Worm (Caenorhabditis elegans) whole organism, L2 larva: Measurements from ENCODE around the gene C05G5.3.

ENCODE experiments used
- C34F6.9 ChIP-seq: fragments of 150-350 bp; optimal IDR thresholded peaks from 2 replicates; lab custom pipeline; 2014; ENCODE audit warnings: missing biosample characterization, missing genetic modification characterization
- F13H6.1 ChIP-seq: sonication (generic microtip); optimal IDR thresholded peaks from 2 replicates; lab custom pipeline; 2016; ENCODE audit warnings: missing genetic modification characterization, missing compliant biosample characterization
- R02D3.7 ChIP-seq: fragments of 150-350 bp; optimal IDR thresholded peaks from 2 replicates; lab custom pipeline; 2014; ENCODE audit warnings: missing biosample characterization, missing genetic modification characterization
- Y55F3AM.14 ChIP-seq: fragments of 200-800 bp; sonication (Bioruptor generic); optimal IDR thresholded peaks from 2 replicates; lab custom pipeline; 2018; ENCODE audit warnings: mild to moderate bottlenecking, missing genetic modification characterization, missing compliant biosample characterization
- ZK546.5 ChIP-seq: sonication (generic microtip); optimal IDR thresholded peaks from 2 replicates; lab custom pipeline; 2017; ENCODE audit warnings: missing biosample characterization, missing genetic modification characterization
- alr-1 ChIP-seq: fragments of 150-350 bp; optimal IDR thresholded peaks from 2 replicates; lab custom pipeline; 2014; ENCODE audit warnings: missing biosample characterization, missing genetic modification characterization
- aly-2 ChIP-seq: fragments of 150-350 bp; optimal IDR thresholded peaks from 2 replicates; lab custom pipeline; 2014; ENCODE audit warnings: missing biosample characterization, missing genetic modification characterization
- ama-1 ChIP-seq: fragments of 150-350 bp; optimal IDR thresholded peaks from 2 replicates; lab custom pipeline; 2018; ENCODE audit warnings: inconsistent platforms
- blmp-1 ChIP-seq: sonication (generic microtip); optimal IDR thresholded peaks from 2 replicates; lab custom pipeline; 2017; ENCODE audit warnings: missing genetic modification characterization, mild to moderate bottlenecking, missing compliant biosample characterization, antibody characterized with exemption, moderate library complexity; ENCODE audit not compliant: insufficient read depth
- ceh-16 ChIP-seq: fragments of 150-350 bp; optimal IDR thresholded peaks from 2 replicates; lab custom pipeline; 2014; ENCODE audit warnings: missing biosample characterization, missing genetic modification characterization
- ceh-82 ChIP-seq: fragments of 150-350 bp; optimal IDR thresholded peaks from 2 replicates; lab custom pipeline; 2014; ENCODE audit warnings: missing biosample characterization, missing genetic modification characterization
- crh-2 ChIP-seq: sonication (generic microtip); optimal IDR thresholded peaks from 2 replicates; lab custom pipeline; 2017; ENCODE audit warnings: missing biosample characterization, missing genetic modification characterization
- dmd-4 ChIP-seq: sonication (generic microtip); optimal IDR thresholded peaks from 2 replicates; lab custom pipeline; 2017; ENCODE audit warnings: missing biosample characterization, missing genetic modification characterization
- egl-27 ChIP-seq: sonication (generic microtip); optimal IDR thresholded peaks from 3 replicates; lab custom pipeline; 2017; ENCODE audit warnings: missing biosample characterization, missing genetic modification reagents, missing genetic modification characterization
- elt-1 ChIP-seq: fragments of 150-350 bp; optimal IDR thresholded peaks from 2 replicates; lab custom pipeline; 2014; ENCODE audit warnings: missing biosample characterization, missing genetic modification characterization
- elt-3 ChIP-seq: sonication (generic microtip); optimal IDR thresholded peaks from 2 replicates; lab custom pipeline; 2017; ENCODE audit warnings: missing biosample characterization, missing genetic modification characterization
- fos-1 ChIP-seq: fragments of 150-350 bp; optimal IDR thresholded peaks from 2 replicates; lab custom pipeline; 2014; ENCODE audit warnings: missing biosample characterization, missing genetic modification characterization
- gmeb-1 ChIP-seq: fragments of 150-350 bp; optimal IDR thresholded peaks from 2 replicates; lab custom pipeline; 2014; ENCODE audit warnings: missing biosample characterization, missing genetic modification characterization
- lin-11 ChIP-seq: fragments of 150-350 bp; sonication (generic microtip); optimal IDR thresholded peaks from 2 replicates; lab custom pipeline; 2014; ENCODE audit warnings: missing biosample characterization, missing genetic modification characterization, inconsistent platforms, mixed read lengths
- lin-13 ChIP-seq: fragments of 150-350 bp; optimal IDR thresholded peaks from 2 replicates; lab custom pipeline; 2014; ENCODE audit warnings: missing biosample characterization, missing genetic modification reagents, missing genetic modification characterization
- lin-39 ChIP-seq: fragments of 150-350 bp; optimal IDR thresholded peaks from 2 replicates; lab custom pipeline; 2014; ENCODE audit warnings: missing biosample characterization, missing genetic modification reagents, missing genetic modification characterization
- lsy-2 ChIP-seq, 2 experiments: fragments of 150-350 bp in 1 of 2; sonication (generic microtip) in 1 of 2; optimal IDR thresholded peaks; 2 replicates each; lab custom pipeline; 2014 to 2017; ENCODE audit warnings: missing biosample characterization in 2 of 2, missing genetic modification characterization in 2 of 2
- mab-5 ChIP-seq: fragments of 150-350 bp; optimal IDR thresholded peaks from 2 replicates; lab custom pipeline; 2014; ENCODE audit warnings: missing biosample characterization, missing genetic modification characterization
- mbf-1 ChIP-seq: sonication (generic microtip); optimal IDR thresholded peaks from 2 replicates; lab custom pipeline; 2017; ENCODE audit warnings: missing biosample characterization, missing genetic modification characterization
- mdl-1 ChIP-seq, 2 experiments: fragments of 150-350 bp in 1 of 2; sonication (generic microtip) in 1 of 2; optimal IDR thresholded peaks; 2 replicates each; lab custom pipeline; 2017; ENCODE audit warnings: missing biosample characterization in 2 of 2, missing genetic modification characterization in 2 of 2
- nhr-10 ChIP-seq: sonication (generic microtip); optimal IDR thresholded peaks from 2 replicates; lab custom pipeline; 2017; ENCODE audit warnings: missing biosample characterization, missing genetic modification characterization
- nhr-11 ChIP-seq: fragments of 150-350 bp; optimal IDR thresholded peaks from 2 replicates; lab custom pipeline; 2014; ENCODE audit warnings: missing biosample characterization, missing genetic modification characterization
- nhr-12 ChIP-seq: fragments of 150-350 bp; optimal IDR thresholded peaks from 2 replicates; lab custom pipeline; 2014; ENCODE audit warnings: missing biosample characterization, missing genetic modification characterization
- nhr-129 ChIP-seq: fragments of 150-350 bp; optimal IDR thresholded peaks from 2 replicates; lab custom pipeline; 2014; ENCODE audit warnings: missing biosample characterization, missing genetic modification characterization
- nhr-21 ChIP-seq: fragments of 150-350 bp; optimal IDR thresholded peaks from 2 replicates; lab custom pipeline; 2014; ENCODE audit warnings: missing biosample characterization, missing genetic modification characterization
- nhr-23 ChIP-seq: fragments of 150-350 bp; optimal IDR thresholded peaks from 2 replicates; lab custom pipeline; 2014; ENCODE audit warnings: missing biosample characterization, missing genetic modification reagents, missing genetic modification characterization
- nhr-237 ChIP-seq: fragments of 150-350 bp; optimal IDR thresholded peaks from 2 replicates; lab custom pipeline; 2014; ENCODE audit warnings: missing biosample characterization, missing genetic modification characterization
- nhr-25 ChIP-seq: fragments of 150-350 bp; sonication (generic microtip); optimal IDR thresholded peaks from 3 replicates; lab custom pipeline; 2014; ENCODE audit warnings: missing biosample characterization, missing genetic modification characterization
- nhr-6 ChIP-seq: fragments of 150-350 bp; optimal IDR thresholded peaks from 2 replicates; lab custom pipeline; 2014; ENCODE audit warnings: missing biosample characterization, missing genetic modification characterization
- nhr-77 ChIP-seq: fragments of 150-350 bp; optimal IDR thresholded peaks from 2 replicates; lab custom pipeline; 2014; ENCODE audit warnings: missing biosample characterization, missing genetic modification characterization
- peb-1 ChIP-seq: fragments of 150-350 bp; optimal IDR thresholded peaks from 2 replicates; lab custom pipeline; 2014; ENCODE audit warnings: missing biosample characterization, missing genetic modification characterization
- sem-4 ChIP-seq: fragments of 150-350 bp; optimal IDR thresholded peaks from 2 replicates; lab custom pipeline; 2014; ENCODE audit warnings: missing biosample characterization, missing genetic modification reagents, missing genetic modification characterization
- skn-1 ChIP-seq: sonication (generic microtip); optimal IDR thresholded peaks from 2 replicates; lab custom pipeline; 2017; ENCODE audit warnings: missing biosample characterization, missing genetic modification characterization
- sma-3 ChIP-seq: sonication (generic microtip); optimal IDR thresholded peaks from 2 replicates; lab custom pipeline; 2016; ENCODE audit warnings: missing genetic modification reagents, missing genetic modification characterization, missing compliant biosample characterization
- sma-9 ChIP-seq, 2 experiments: fragments of 150-350 bp in 1 of 2; sonication (generic microtip) in 1 of 2; optimal IDR thresholded peaks; 2 replicates each; lab custom pipeline; 2014 to 2016; ENCODE audit warnings: missing genetic modification characterization in 2 of 2, mild to moderate bottlenecking in 1 of 2, missing biosample characterization in 1 of 2, missing compliant biosample characterization in 1 of 2, missing genetic modification reagents in 1 of 2, moderate library complexity in 1 of 2
- snpc-4 ChIP-seq: fragments of 150-350 bp; optimal IDR thresholded peaks from 2 replicates; lab custom pipeline; 2014; ENCODE audit warnings: missing biosample characterization, missing genetic modification characterization
- unc-39 ChIP-seq: fragments of 150-350 bp; optimal IDR thresholded peaks from 2 replicates; lab custom pipeline; 2014; ENCODE audit warnings: missing biosample characterization, missing genetic modification characterization
- unc-55 ChIP-seq: fragments of 150-350 bp; sonication (generic microtip); optimal IDR thresholded peaks from 3 replicates; lab custom pipeline; 2014; ENCODE audit warnings: missing biosample characterization, missing genetic modification reagents, missing genetic modification characterization
- unc-62 ChIP-seq: fragments of 150-350 bp; optimal IDR thresholded peaks from 2 replicates; lab custom pipeline; 2014; ENCODE audit warnings: missing biosample characterization, missing genetic modification reagents, missing genetic modification characterization
- zag-1 ChIP-seq: fragments of 150-350 bp; optimal IDR thresholded peaks from 2 replicates; lab custom pipeline; 2014; ENCODE audit warnings: missing biosample characterization, missing genetic modification characterization
- ztf-1 ChIP-seq: fragments of 200-800 bp; sonication (Bioruptor generic); conservative IDR thresholded peaks from 2 replicates; pipeline ENCODE4 v1.3.6; 2022; ENCODE audit warnings: missing genetic modification characterization, missing compliant biosample characterization
- ztf-11 ChIP-seq: sonication (generic microtip); optimal IDR thresholded peaks from 2 replicates; lab custom pipeline; 2017; ENCODE audit warnings: missing biosample characterization, missing genetic modification characterization
- ztf-4 ChIP-seq: fragments of 150-350 bp; optimal IDR thresholded peaks from 2 replicates; lab custom pipeline; 2014; ENCODE audit warnings: missing biosample characterization, missing genetic modification characterization

Gene C05G5.3

DNA sequence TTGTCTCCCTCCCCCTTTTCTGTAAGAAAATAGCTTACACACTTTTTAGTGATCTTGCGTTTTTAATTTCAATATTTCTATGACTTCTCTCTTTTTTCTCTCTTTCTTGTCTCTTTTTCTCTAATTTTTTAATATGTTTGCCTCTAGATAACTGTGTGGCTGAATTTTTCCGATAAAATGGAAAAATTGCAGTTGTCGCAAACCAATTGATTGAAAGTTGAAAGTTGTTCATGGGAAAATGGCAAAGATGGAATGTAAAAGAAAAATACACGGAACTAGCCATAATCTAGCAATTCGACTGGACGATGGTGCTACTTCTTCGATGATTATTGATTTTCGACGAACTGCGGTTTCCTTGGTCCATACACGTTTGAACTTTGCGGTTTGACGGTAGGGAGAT is 4.0 kb upstream of the C05G5.3 start:
- TF ChIP-seq fos-1 (tag; lab: Kevin White, UChicago) (peak; percentile 21), C34F6.9 (tag; lab: Kevin White, UChicago) (no peak)
- TF ChIP-seq, all 48 proteins: peak for 1

DNA sequence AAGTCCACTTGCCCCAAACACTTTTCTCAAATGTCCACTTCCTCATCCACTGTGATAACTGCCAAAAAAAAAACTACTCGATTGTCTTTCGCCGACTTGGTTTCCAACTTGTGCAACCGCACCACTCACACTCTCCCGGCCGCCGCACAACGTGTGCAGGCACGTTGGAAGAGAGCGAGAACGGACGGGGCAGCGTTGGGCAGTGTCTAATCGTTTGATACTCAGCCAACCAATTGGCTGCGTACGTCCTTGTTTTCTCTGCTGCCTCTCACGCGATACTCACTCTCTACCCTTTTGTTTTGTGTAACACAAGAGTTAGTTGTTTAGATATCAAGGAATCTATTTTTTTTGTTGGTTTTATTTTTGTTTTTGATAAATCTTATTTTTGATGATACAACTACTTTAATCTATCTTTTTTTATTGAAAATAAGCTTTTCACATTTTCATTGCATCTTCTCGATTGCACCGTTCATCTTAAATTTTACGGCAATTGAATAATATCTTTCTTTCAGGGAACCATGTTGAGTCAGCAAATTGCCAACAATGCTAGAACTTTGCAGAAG is 1.8 kb upstream of the C05G5.3 start, which contains the start of gene sucl-1:
Gene sucl-1 (plus strand): TSS at position 513 of the 563 bp plus-strand sequence.
- TF ChIP-seq lin-11 (tag; lab: Kevin White, UChicago) (peak; percentile 64), nhr-12 (tag; lab: Kevin White, UChicago) (no peak), nhr-23 (no peak), blmp-1 (no peak), ztf-11 (tag; lab: Kevin White, UChicago) (no peak), Y55F3AM.14 (GFP tag; lab: Kevin White, UChicago) (peak; percentile 68), lin-13 (peak; percentile 71), unc-62 (GFP tag; lab: Kevin White, UChicago) (no peak), crh-2 (tag; lab: Kevin White, UChicago) (peak; percentile 92), unc-55 (peak; percentile 87), skn-1 (tag; lab: Kevin White, UChicago) (no peak), gmeb-1 (peak; percentile 43), R02D3.7 (tag; lab: Kevin White, UChicago) (no peak), ZK546.5 (tag; lab: Kevin White, UChicago) (no peak), sma-3 (GFP tag; lab: Kevin White, UChicago) (peak; percentile 71), nhr-6 (peak; percentile 39), unc-39 (tag; lab: Kevin White, UChicago) (no peak), dmd-4 (tag; lab: Kevin White, UChicago) (no peak), sem-4 (tag; lab: Kevin White, UChicago) (peak; percentile 78), lin-39 (tag; lab: Kevin White, UChicago) (no peak), alr-1 (tag; lab: Kevin White, UChicago) (no peak), aly-2 (tag; lab: Kevin White, UChicago) (no peak), mbf-1 (no peak), lsy-2 (tag; optimal IDR thresholded peaks at IDR 0.05; lab: Kevin White, UChicago) (peak; percentile 45 to 82), ama-1 (lab: Kevin White, UChicago) (no peak), snpc-4 (tag; lab: Kevin White, UChicago) (peak; percentile 75), ceh-16 (tag; lab: Kevin White, UChicago) (no peak), mab-5 (tag; lab: Kevin White, UChicago) (peak; percentile 76), elt-3 (tag; lab: Kevin White, UChicago) (no peak), ztf-1 (no peak), peb-1 (tag; lab: Kevin White, UChicago) (no peak), sma-9 (GFP tag; optimal IDR thresholded peaks at IDR 0.05; lab: Kevin White, UChicago) (peak; percentile 92), sma-9 (tag; optimal IDR thresholded peaks at IDR 0.05; lab: Kevin White, UChicago) (no peak), nhr-10 (tag; lab: Kevin White, UChicago) (no peak), nhr-21 (tag; lab: Kevin White, UChicago) (peak; percentile 72), C34F6.9 (tag; lab: Kevin White, UChicago) (peak; percentile 89), F13H6.1 (tag; lab: Kevin White, UChicago) (peak; percentile 90), ztf-4 (tag; lab: Kevin White, UChicago) (peak; percentile 48), ceh-82 (tag; lab: Kevin White, UChicago) (peak; percentile 7), elt-1 (tag; lab: Kevin White, UChicago) (no peak), nhr-77 (tag; lab: Kevin White, UChicago) (no peak), nhr-237 (no peak), fos-1 (tag; lab: Kevin White, UChicago) (peak; percentile 92), nhr-129 (tag; lab: Kevin White, UChicago) (peak; percentile 94), zag-1 (tag; lab: Kevin White, UChicago) (peak; percentile 82), nhr-11 (tag; lab: Kevin White, UChicago) (no peak), egl-27 (peak; percentile 27), nhr-25 (tag; lab: Kevin White, UChicago) (peak; percentile 86), mdl-1 (tag; optimal IDR thresholded peaks at IDR 0.05; lab: Kevin White, UChicago) (peak; percentile 54 to 82)
